Worm (Caenorhabditis elegans): ENCODE results near the gene str-18.

- TF ChIP-seq nhr-11 (tag; optimal IDR thresholded peaks at IDR 0.05) (no peak), skn-1 (tag; optimal IDR thresholded peaks at IDR 0.05) (no peak), snpc-4 (tag; optimal IDR thresholded peaks at IDR 0.05) (no peak), fkh-2 (tag; optimal IDR thresholded peaks at IDR 0.05) (no peak), pha-4 (tag; optimal IDR thresholded peaks at IDR 0.05) (no peak), ama-1 (optimal IDR thresholded peaks at IDR 0.05) (no peak), lin-39 (tag; optimal IDR thresholded peaks at IDR 0.05) (no peak), nhr-23 (tag; optimal IDR thresholded peaks at IDR 0.05) (no peak), nhr-77 (tag; optimal IDR thresholded peaks at IDR 0.05) (no peak)
Measured at ce11 chrV:15726610-15727009, 15.1 kb downstream of the str-18 start, which contains the start of the genes irld-57 and sfxn-1.3.

Data from whole organism, L3 larva.